Worm (Caenorhabditis elegans) whole organism, L1 larva: Measurements from ENCODE around the gene R09A8.1.

Source experiments
- C04F5.9 ChIP-seq: sonication (generic microtip); optimal IDR thresholded peaks from 2 replicates; lab custom pipeline; 2016; ENCODE audit warnings: missing genetic modification characterization, missing compliant biosample characterization
- ama-1 ChIP-seq: fragments of 150-350 bp; optimal IDR thresholded peaks from 2 replicates; lab custom pipeline; 2014
- blmp-1 ChIP-seq: fragments of 150-350 bp; optimal IDR thresholded peaks from 2 replicates; lab custom pipeline; 2014; ENCODE audit warnings: missing biosample characterization, missing genetic modification characterization
- dsc-1 ChIP-seq: sonication (generic microtip); optimal IDR thresholded peaks from 2 replicates; lab custom pipeline; 2016; ENCODE audit warnings: mild to moderate bottlenecking, missing genetic modification characterization, missing compliant biosample characterization
- hlh-4 ChIP-seq: sonication (generic microtip); optimal IDR thresholded peaks from 2 replicates; lab custom pipeline; 2016; ENCODE audit warnings: mild to moderate bottlenecking, missing genetic modification characterization, missing compliant biosample characterization
- isw-1 ChIP-seq: fragments of 200-800 bp; sonication (Bioruptor generic); IDR thresholded peaks from 2 replicates; pipeline ENCODE4 v1.3.6; 2022; ENCODE audit warnings: missing genetic modification characterization, missing compliant biosample characterization
- lin-13 ChIP-seq: fragments of 150-350 bp; optimal IDR thresholded peaks from 2 replicates; lab custom pipeline; 2014; ENCODE audit warnings: missing biosample characterization, missing genetic modification reagents, missing genetic modification characterization
- lin-15B ChIP-seq: fragments of 150-350 bp; sonication (generic microtip); optimal IDR thresholded peaks from 3 replicates; lab custom pipeline; 2014; ENCODE audit warnings: missing biosample characterization, missing genetic modification characterization
- lsy-2 ChIP-seq, 2 experiments: fragments of 150-350 bp; optimal IDR thresholded peaks; 2 replicates each; lab custom pipeline; 2014; ENCODE audit warnings: missing biosample characterization in 2 of 2, missing genetic modification characterization in 2 of 2
- mep-1 ChIP-seq: fragments of 150-350 bp; optimal IDR thresholded peaks from 2 replicates; lab custom pipeline; 2014; ENCODE audit warnings: missing biosample characterization, missing genetic modification characterization
- unc-130 ChIP-seq: fragments of 150-350 bp; optimal IDR thresholded peaks from 2 replicates; lab custom pipeline; 2017; ENCODE audit warnings: missing biosample characterization, missing genetic modification characterization, inconsistent platforms
- unc-62 ChIP-seq: fragments of 150-350 bp; optimal IDR thresholded peaks from 2 replicates; lab custom pipeline; 2014; ENCODE audit warnings: missing biosample characterization, missing genetic modification reagents, missing genetic modification characterization
- zag-1 ChIP-seq: fragments of 150-350 bp; optimal IDR thresholded peaks from 2 replicates; lab custom pipeline; 2014; ENCODE audit warnings: missing biosample characterization, missing genetic modification characterization
- zip-4 ChIP-seq: fragments of 200-800 bp; sonication (Bioruptor generic); optimal IDR thresholded peaks from 2 replicates; lab custom pipeline; 2018; ENCODE audit warnings: mild to moderate bottlenecking, missing genetic modification characterization, moderate library complexity, missing compliant biosample characterization

DNA sequence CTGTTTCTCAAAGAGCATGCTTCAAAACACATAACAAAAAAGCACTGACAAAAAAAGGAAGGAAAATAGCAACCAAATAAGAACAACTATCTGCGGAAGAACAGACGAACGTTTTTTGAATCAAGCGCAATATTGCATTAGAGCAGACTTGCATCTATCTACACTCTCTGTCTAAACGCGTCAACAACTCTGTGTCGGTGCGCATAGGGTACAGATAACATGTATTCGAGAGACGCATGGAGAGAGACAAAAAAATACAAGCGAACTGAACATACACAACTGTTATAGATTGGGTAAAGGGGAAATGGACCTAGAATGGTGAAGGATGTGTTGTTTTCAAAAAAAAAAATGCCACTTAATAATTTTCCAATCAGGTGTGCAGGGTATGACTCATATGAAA, 21.5 kb downstream of the R09A8.1 start:
- TF ChIP-seq lsy-2 (tag; optimal IDR thresholded peaks at IDR 0.05; lab: Kevin White, UChicago) (peak in 1 of 2 experiments; percentile 75), zag-1 (tag; lab: Kevin White, UChicago) (no peak), dsc-1 (tag; lab: Kevin White, UChicago) (no peak), lin-15B (tag; lab: Kevin White, UChicago) (peak; percentile 14), blmp-1 (peak; percentile 73), unc-130 (peak; percentile 7), unc-62 (GFP tag; lab: Kevin White, UChicago) (no peak), C04F5.9 (tag; lab: Kevin White, UChicago) (no peak), ama-1 (lab: Kevin White, UChicago) (no peak), lin-13 (no peak), isw-1 (no peak), zip-4 (GFP tag; lab: Kevin White, UChicago) (no peak), hlh-4 (tag; lab: Kevin White, UChicago) (no peak), mep-1 (tag; lab: Kevin White, UChicago) (peak; percentile 62)
